Fruit fly (Drosophila melanogaster) whole organism, embryonic: ENCODE data around the gene Ifrd1.

Experiments used
- Awh ChIP-seq: fragments of 200-800 bp; sonication (Bioruptor generic); IDR thresholded peaks from 2 replicates; pipeline ENCODE4, ENCODE4 v1.3.6; 2022; ENCODE audit warnings: missing biosample characterization, missing genetic modification characterization
- CG11456 ChIP-seq: fragments of 200-800 bp; sonication (Bioruptor generic); IDR thresholded peaks from 3 replicates; pipeline ENCODE4 v1.3.6; 2022; ENCODE audit warnings: missing biosample characterization, missing genetic modification characterization
- CG11695 ChIP-seq: fragments of 200-800 bp; sonication (Bioruptor generic); IDR thresholded peaks from 3 replicates; pipeline ENCODE4 v1.3.6; 2022; ENCODE audit warnings: missing biosample characterization, missing genetic modification characterization
- CG12155 ChIP-seq: fragments of 200-800 bp; sonication (Bioruptor generic); optimal IDR thresholded peaks from 3 replicates; lab custom pipeline; 2016; ENCODE audit warnings: missing biosample characterization, missing genetic modification characterization
- CG12299 ChIP-seq: fragments of 200-800 bp; sonication (Bioruptor generic); optimal IDR thresholded peaks from 2 replicates; lab custom pipeline; 2018; ENCODE audit warnings: missing biosample characterization, mild to moderate bottlenecking, missing genetic modification characterization
- CG13296 ChIP-seq: fragments of 200-800 bp; sonication (Bioruptor generic); optimal IDR thresholded peaks from 3 replicates; lab custom pipeline; 2018; ENCODE audit warnings: missing biosample characterization, mild to moderate bottlenecking, missing genetic modification characterization
- CG15011 ChIP-seq: fragments of 200-800 bp; sonication (Bioruptor generic); optimal IDR thresholded peaks from 3 replicates; lab custom pipeline; 2018; ENCODE audit warnings: missing biosample characterization, mild to moderate bottlenecking, missing genetic modification characterization
- CG17361 ChIP-seq: fragments of 200-800 bp; sonication (Bioruptor generic); IDR thresholded peaks from 3 replicates; pipeline ENCODE4 v1.3.6; 2022; ENCODE audit warnings: missing biosample characterization, missing genetic modification characterization
- CG2889 ChIP-seq: fragments of 200-800 bp; sonication (Bioruptor generic); IDR thresholded peaks from 3 replicates; pipeline ENCODE4 v1.3.6; 2022; ENCODE audit warnings: missing biosample characterization, missing genetic modification characterization
- CG30431 ChIP-seq: fragments of 200-800 bp; sonication (Bioruptor generic); optimal IDR thresholded peaks from 2 replicates; lab custom pipeline; 2017; ENCODE audit warnings: missing biosample characterization, missing genetic modification characterization
- CG3838 ChIP-seq: fragments of 200-800 bp; sonication (Bioruptor generic); optimal IDR thresholded peaks from 3 replicates; lab custom pipeline; 2016; ENCODE audit warnings: missing biosample characterization, missing genetic modification characterization
- CG4282 ChIP-seq: fragments of 200-800 bp; sonication (Bioruptor generic); optimal IDR thresholded peaks from 2 replicates; lab custom pipeline; 2016; ENCODE audit warnings: missing biosample characterization, missing genetic modification characterization
- CG4424 ChIP-seq: fragments of 200-800 bp; sonication (Bioruptor generic); optimal IDR thresholded peaks from 3 replicates; lab custom pipeline; 2016; ENCODE audit warnings: missing biosample characterization, missing genetic modification characterization
- CG7556 ChIP-seq: fragments of 200-800 bp; sonication (Bioruptor generic); optimal IDR thresholded peaks from 2 replicates; lab custom pipeline; 2017; ENCODE audit warnings: missing biosample characterization, mild to moderate bottlenecking, missing genetic modification characterization
- CG7963 ChIP-seq: fragments of 200-800 bp; sonication (Bioruptor generic); IDR thresholded peaks from 3 replicates; pipeline ENCODE4 v1.3.6; 2022; ENCODE audit warnings: missing biosample characterization, missing genetic modification characterization; ENCODE audit not compliant: partially characterized antibody
- CG9215 ChIP-seq: fragments of 200-800 bp; sonication (Bioruptor generic); IDR thresholded peaks from 2 replicates; pipeline ENCODE4 v1.3.6; 2022; ENCODE audit warnings: missing biosample characterization, missing genetic modification characterization
- CG9437 ChIP-seq: fragments of 200-800 bp; sonication (Bioruptor generic); optimal IDR thresholded peaks from 2 replicates; lab custom pipeline; 2018; ENCODE audit warnings: missing biosample characterization, mild to moderate bottlenecking, missing genetic modification characterization
- Camta ChIP-seq: fragments of 200-800 bp; sonication (Bioruptor generic); optimal IDR thresholded peaks from 2 replicates; lab custom pipeline; 2016; ENCODE audit warnings: missing biosample characterization, missing genetic modification characterization
- Dek ChIP-seq: fragments of 200-800 bp; sonication (Bioruptor generic); optimal IDR thresholded peaks from 3 replicates; lab custom pipeline; 2019; ENCODE audit warnings: missing biosample characterization, mild to moderate bottlenecking, missing genetic modification characterization, moderate library complexity
- Dip2 ChIP-seq: fragments of 200-800 bp; sonication (Bioruptor generic); IDR thresholded peaks from 2 replicates; pipeline ENCODE4 v1.3.6; 2022; ENCODE audit warnings: missing biosample characterization, missing genetic modification characterization
- Drgx ChIP-seq: fragments of 200-800 bp; sonication (Bioruptor generic); IDR thresholded peaks from 2 replicates; pipeline ENCODE4 v1.3.6; 2022; ENCODE audit warnings: missing biosample characterization, missing genetic modification characterization
- ERR ChIP-seq: fragments of 200-800 bp; sonication (Bioruptor generic); optimal IDR thresholded peaks from 2 replicates; lab custom pipeline; 2016; ENCODE audit warnings: missing biosample characterization, missing genetic modification characterization
- Fer1 ChIP-seq: fragments of 200-800 bp; sonication (Bioruptor generic); optimal IDR thresholded peaks from 2 replicates; lab custom pipeline; 2017; ENCODE audit warnings: missing biosample characterization, mild to moderate bottlenecking, missing genetic modification characterization
- Hmx ChIP-seq: fragments of 200-800 bp; sonication (Bioruptor generic); optimal IDR thresholded peaks from 2 replicates; lab custom pipeline; 2016; ENCODE audit warnings: missing biosample characterization, missing genetic modification characterization
- MTF-1 ChIP-seq: fragments of 200-800 bp; sonication (Bioruptor generic); optimal IDR thresholded peaks from 2 replicates; lab custom pipeline; 2018; ENCODE audit warnings: missing biosample characterization, mild to moderate bottlenecking, missing genetic modification characterization, borderline replicate concordance
- Nf-YB ChIP-seq: fragments of 200-800 bp; sonication (Bioruptor generic); optimal IDR thresholded peaks from 3 replicates; lab custom pipeline; 2019; ENCODE audit warnings: missing biosample characterization, mild to moderate bottlenecking, missing genetic modification characterization, moderate library complexity
- NfI ChIP-seq: fragments of 200-800 bp; sonication (Bioruptor generic); optimal IDR thresholded peaks from 3 replicates; lab custom pipeline; 2018; ENCODE audit warnings: missing biosample characterization, mild to moderate bottlenecking, missing genetic modification characterization, moderate library complexity
- Xrp1 ChIP-seq: fragments of 200-800 bp; sonication (Bioruptor generic); IDR thresholded peaks from 2 replicates; pipeline ENCODE4 v1.3.6; 2022; ENCODE audit warnings: missing biosample characterization, missing genetic modification characterization
- corto ChIP-seq: fragments of 200-800 bp; sonication (Bioruptor generic); optimal IDR thresholded peaks from 2 replicates; lab custom pipeline; 2016; ENCODE audit warnings: missing biosample characterization, mild to moderate bottlenecking, missing genetic modification characterization, moderate library complexity
- cwo ChIP-seq: fragments of 200-800 bp; sonication (Bioruptor generic); optimal IDR thresholded peaks from 3 replicates; lab custom pipeline; 2017; ENCODE audit warnings: missing biosample characterization, missing genetic modification characterization, mild to moderate bottlenecking, moderate library complexity, missing genetic modification reagents
- dimm ChIP-seq: fragments of 200-800 bp; sonication (Bioruptor generic); IDR thresholded peaks from 2 replicates; pipeline ENCODE4 v1.3.6; 2022; ENCODE audit warnings: missing biosample characterization, missing genetic modification characterization
- disco-r ChIP-seq: fragments of 200-800 bp; sonication (Bioruptor generic); optimal IDR thresholded peaks from 2 replicates; lab custom pipeline; 2016; ENCODE audit warnings: missing biosample characterization, missing genetic modification characterization
- esg ChIP-seq: fragments of 200-800 bp; sonication (Bioruptor generic); conservative IDR thresholded peaks from 2 replicates; pipeline ENCODE4 v1.3.6; 2022; ENCODE audit warnings: missing biosample characterization, missing genetic modification characterization
- fd102C ChIP-seq: fragments of 200-800 bp; sonication (Bioruptor generic); optimal IDR thresholded peaks from 2 replicates; lab custom pipeline; 2018; ENCODE audit warnings: missing biosample characterization, mild to moderate bottlenecking, missing genetic modification characterization, moderate library complexity
- gcm ChIP-seq: fragments of 200-800 bp; sonication (Bioruptor generic); optimal IDR thresholded peaks from 2 replicates; lab custom pipeline; 2019; ENCODE audit warnings: missing biosample characterization, mild to moderate bottlenecking, missing genetic modification characterization, moderate library complexity
- gro ChIP-seq: fragments of 200-800 bp; sonication (Bioruptor generic); optimal IDR thresholded peaks from 2 replicates; lab custom pipeline; 2016; ENCODE audit warnings: missing biosample characterization, missing genetic modification characterization
- gsb-n ChIP-seq: fragments of 200-800 bp; sonication (Bioruptor generic); optimal IDR thresholded peaks from 3 replicates; lab custom pipeline; 2018; ENCODE audit warnings: missing biosample characterization, mild to moderate bottlenecking, missing genetic modification characterization
- klu ChIP-seq: fragments of 200-800 bp; sonication (Bioruptor generic); IDR thresholded peaks from 2 replicates; pipeline ENCODE4 v1.3.6; 2022; ENCODE audit warnings: missing biosample characterization, missing genetic modification characterization
- knrl ChIP-seq: fragments of 200-800 bp; sonication (Bioruptor generic); IDR thresholded peaks from 3 replicates; pipeline ENCODE4 v1.3.6; 2022; ENCODE audit warnings: missing biosample characterization, missing genetic modification characterization; ENCODE audit not compliant: partially characterized antibody
- lilli ChIP-seq: fragments of 200-800 bp; sonication (Bioruptor generic); optimal IDR thresholded peaks from 3 replicates; lab custom pipeline; 2016; ENCODE audit warnings: missing biosample characterization, missing genetic modification characterization
- mld ChIP-seq: fragments of 200-800 bp; sonication (Bioruptor generic); IDR thresholded peaks from 3 replicates; pipeline ENCODE4 v1.3.6; 2022; ENCODE audit warnings: missing biosample characterization, missing genetic modification characterization; ENCODE audit not compliant: partially characterized antibody
- nmo ChIP-seq: fragments of 200-800 bp; sonication (Bioruptor generic); optimal IDR thresholded peaks from 2 replicates; lab custom pipeline; 2018; ENCODE audit warnings: missing biosample characterization, mild to moderate bottlenecking, missing genetic modification characterization, moderate library complexity
- odd ChIP-seq: fragments of 200-800 bp; sonication (Bioruptor generic); optimal IDR thresholded peaks from 2 replicates; lab custom pipeline; 2017; ENCODE audit warnings: missing biosample characterization, mild to moderate bottlenecking, missing genetic modification characterization
- pros ChIP-seq: fragments of 200-800 bp; sonication (Bioruptor generic); optimal IDR thresholded peaks from 3 replicates; lab custom pipeline; 2019; ENCODE audit warnings: missing biosample characterization, mild to moderate bottlenecking, missing genetic modification characterization, moderate library complexity
- psq ChIP-seq: fragments of 200-800 bp; sonication (Bioruptor generic); optimal IDR thresholded peaks from 2 replicates; lab custom pipeline; 2017; ENCODE audit warnings: missing biosample characterization, missing genetic modification characterization
- seq ChIP-seq: fragments of 200-800 bp; sonication (Bioruptor generic); IDR thresholded peaks from 2 replicates; pipeline ENCODE4 v1.3.6; 2022; ENCODE audit warnings: missing biosample characterization, missing genetic modification characterization
- sna ChIP-seq: fragments of 200-800 bp; sonication (Bioruptor generic); IDR thresholded peaks from 2 replicates; pipeline ENCODE4 v1.3.6; 2022; ENCODE audit warnings: missing biosample characterization, missing genetic modification characterization; ENCODE audit not compliant: partially characterized antibody
- zen ChIP-seq: fragments of 200-800 bp; sonication (Bioruptor generic); optimal IDR thresholded peaks from 3 replicates; lab custom pipeline; 2018; ENCODE audit warnings: missing biosample characterization, mild to moderate bottlenecking, missing genetic modification characterization, moderate library complexity

Ifrd1 gene

DNA sequence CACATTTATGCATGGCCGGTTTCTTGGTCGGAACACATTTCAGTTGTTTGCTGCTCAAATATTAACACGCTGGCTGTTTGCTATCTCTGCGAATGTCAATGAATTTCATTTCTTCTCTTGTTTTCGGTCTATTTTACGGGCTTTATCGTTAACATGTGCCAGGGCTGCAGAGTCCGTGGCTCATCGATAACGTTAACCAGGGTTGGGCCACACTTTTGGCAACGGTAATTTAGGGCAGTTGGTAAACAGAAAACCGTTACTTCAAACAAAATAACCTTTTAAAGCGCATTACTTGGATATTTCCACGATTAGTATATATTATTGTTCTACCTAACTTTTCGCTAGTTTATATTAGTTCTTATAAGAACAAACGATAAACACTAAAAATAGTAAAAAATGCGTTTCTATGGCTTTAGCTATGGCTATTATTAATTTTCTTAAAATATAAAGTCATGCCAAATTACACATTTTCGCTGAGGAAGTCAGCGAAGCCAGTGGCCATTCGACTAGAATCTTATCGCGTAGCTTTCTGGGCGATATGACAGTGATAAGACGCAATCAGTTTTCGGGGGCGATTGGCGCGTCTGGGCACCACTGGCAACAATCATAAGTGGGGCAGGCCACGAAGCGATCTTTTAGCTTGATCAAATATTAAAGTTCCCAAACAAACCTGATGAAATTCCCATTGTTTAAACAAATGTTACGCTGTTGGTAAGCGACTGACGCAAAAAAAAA is 8.8 kb upstream of the Ifrd1 start (continued):
- TF ChIP-seq fd102C = no peak
- TF ChIP-seq CG30431 = no peak
- TF ChIP-seq dimm (GFP tag; lab: Robert Waterston, UW) = no peak
- peak; percentile 51 for TF ChIP-seq gcm (GFP tag; lab: Kevin White, UChicago)
- peak; percentile 46 for TF ChIP-seq CG7556
- no peak for TF ChIP-seq CG11695

DNA sequence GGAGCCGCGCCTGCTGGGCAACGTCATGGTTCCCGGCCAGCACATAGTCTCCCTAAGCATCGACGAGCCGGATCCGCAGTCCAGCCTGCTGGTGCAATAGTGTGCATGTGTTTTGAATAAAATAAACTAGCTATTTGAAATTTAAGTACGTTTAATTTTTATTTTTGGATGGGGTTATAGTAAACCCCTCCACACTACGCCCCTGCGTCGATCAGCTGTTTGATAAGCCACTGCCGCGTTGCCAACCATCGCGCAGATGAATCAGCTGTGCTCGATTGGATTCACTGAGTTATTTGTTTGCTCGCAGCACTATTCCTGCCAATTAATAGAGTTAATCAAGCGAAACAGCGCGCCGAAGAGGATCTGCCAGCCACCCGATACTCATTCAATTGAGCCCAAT is 4.6 kb upstream of the Ifrd1 start, which contains the start of gene RabGGTb:
RabGGTb (plus strand) TSS at position 254 of the 400 bp plus-strand sequence.
- no peak for TF ChIP-seq Dip2 (GFP tag; lab: Robert Waterston, UW)
- peak; percentile 33; the same call in 1 of the 2 replicates for TF ChIP-seq klu (GFP tag; lab: Robert Waterston, UW)
- TF ChIP-seq Drgx (GFP tag; lab: Robert Waterston, UW) = peak; percentile 80
- TF ChIP-seq gsb-n (tag; lab: Kevin White, UChicago) = peak; percentile 52
- peak; percentile 79 for TF ChIP-seq Awh (GFP tag; lab: Robert Waterston, UW)
- peak; percentile 39 for TF ChIP-seq Dek
- no peak for TF ChIP-seq CG4282
- peak; percentile 84; the same call in 2 of the 3 replicates for TF ChIP-seq CG11456 (GFP tag; lab: Robert Waterston, UW)
- peak; percentile 13 for TF ChIP-seq Hmx (GFP tag; lab: Kevin White, UChicago)
- TF ChIP-seq CG2889 (GFP tag; lab: Robert Waterston, UW) = peak; percentile 42; the same call in 1 of the 3 replicates
- TF ChIP-seq mld (GFP tag; lab: Robert Waterston, UW) = no peak
- TF ChIP-seq sna = peak; percentile 30; the same call in 1 of the 2 replicates
- no peak; the same call in 2 of the 3 replicates for TF ChIP-seq knrl (GFP tag; lab: Robert Waterston, UW)
- no peak for TF ChIP-seq psq (GFP tag; lab: Kevin White, UChicago)
- peak; percentile 40 for TF ChIP-seq gro
- TF ChIP-seq CG3838 (GFP tag; lab: Kevin White, UChicago) = no peak
- TF ChIP-seq CG9215 = peak; percentile 64
- TF ChIP-seq CG9437 (GFP tag; lab: Kevin White, UChicago) = no peak
- TF ChIP-seq CG7963 (GFP tag; lab: Robert Waterston, UW) = no peak
- peak; percentile 40 for TF ChIP-seq CG12299 (tag; lab: Kevin White, UChicago)
- TF ChIP-seq zen (tag; lab: Kevin White, UChicago) = peak; percentile 31
- TF ChIP-seq Fer1 (GFP tag; lab: Kevin White, UChicago) = peak; percentile 71
- peak; percentile 32; the same call in 1 of the 2 replicates for TF ChIP-seq esg
- peak; percentile 11 for TF ChIP-seq MTF-1
- peak; percentile 35 for TF ChIP-seq gcm (GFP tag; lab: Kevin White, UChicago)
- TF ChIP-seq Xrp1 = peak; percentile 76
- TF ChIP-seq ERR (GFP tag; lab: Kevin White, UChicago) = peak; percentile 15
- TF ChIP-seq NfI = peak; percentile 50
- TF ChIP-seq nmo = peak; percentile 30
- TF ChIP-seq CG4424 (GFP tag; lab: Kevin White, UChicago) = peak; percentile 58
- no peak for TF ChIP-seq corto (GFP tag; lab: Kevin White, UChicago)
- no peak for TF ChIP-seq Nf-YB (GFP tag; lab: Kevin White, UChicago)
- peak; percentile 40 for TF ChIP-seq CG12155 (GFP tag; lab: Kevin White, UChicago)
- peak; percentile 95 for TF ChIP-seq lilli
- peak; percentile 5 for TF ChIP-seq odd (GFP tag; lab: Kevin White, UChicago)
- peak; percentile 33 for TF ChIP-seq Camta
- no peak for TF ChIP-seq pros (GFP tag; lab: Kevin White, UChicago)
- TF ChIP-seq disco-r = no peak
- peak; percentile 27 for TF ChIP-seq cwo (GFP tag; lab: Kevin White, UChicago)
- TF ChIP-seq CG15011 = no peak
- TF ChIP-seq CG13296 = peak; percentile 50
- no peak for TF ChIP-seq CG17361 (GFP tag; lab: Robert Waterston, UW)
- TF ChIP-seq seq (GFP tag; lab: Robert Waterston, UW) = peak; percentile 81
